Worm (Caenorhabditis elegans) whole organism, L2 larva: ENCODE measurements around the gene bus-17.

Experiments
- mab-5 ChIP-seq: fragments of 150-350 bp; optimal IDR thresholded peaks from 2 replicates; lab custom pipeline; 2014; ENCODE audit warnings: missing biosample characterization, missing genetic modification characterization
- ztf-4 ChIP-seq: fragments of 150-350 bp; optimal IDR thresholded peaks from 2 replicates; lab custom pipeline; 2014; ENCODE audit warnings: missing biosample characterization, missing genetic modification characterization

- TF ChIP-seq mab-5 (tag; lab: Kevin White, UChicago) (no peak), ztf-4 (tag; lab: Kevin White, UChicago) (no peak)
Observed at ce11 chrX:15814548-15814947, 48.4 kb upstream of the bus-17 start.
